Fruit fly (Drosophila melanogaster) whole organism, embryonic: ENCODE results near the gene Nlg4.

Experiments used
- ATbp ChIP-seq: fragments of 200-800 bp; sonication (Bioruptor generic); optimal IDR thresholded peaks from 2 replicates; lab custom pipeline; 2017; ENCODE audit warnings: missing biosample characterization, mild to moderate bottlenecking, missing genetic modification characterization, missing genetic modification reagents
- BtbVII ChIP-seq: fragments of 200-800 bp; sonication (Bioruptor generic); optimal IDR thresholded peaks from 3 replicates; lab custom pipeline; 2017; ENCODE audit warnings: missing biosample characterization, mild to moderate bottlenecking, missing genetic modification characterization
- CG10147 ChIP-seq: fragments of 200-800 bp; sonication (Bioruptor generic); optimal IDR thresholded peaks from 2 replicates; lab custom pipeline; 2019; ENCODE audit warnings: missing biosample characterization, mild to moderate bottlenecking, missing genetic modification characterization, moderate library complexity
- CG11696 ChIP-seq: fragments of 200-800 bp; sonication (Bioruptor generic); IDR thresholded peaks from 2 replicates; pipeline ENCODE4 v1.3.6; 2022; ENCODE audit warnings: missing biosample characterization, missing genetic modification characterization
- CG12219 ChIP-seq: fragments of 200-800 bp; sonication (Bioruptor generic); optimal IDR thresholded peaks from 3 replicates; lab custom pipeline; 2018; ENCODE audit warnings: missing biosample characterization, mild to moderate bottlenecking, missing genetic modification characterization
- CG12236 ChIP-seq: fragments of 200-800 bp; sonication (Bioruptor generic); optimal IDR thresholded peaks from 2 replicates; lab custom pipeline; 2016; ENCODE audit warnings: missing biosample characterization, missing genetic modification characterization
- CG12744 ChIP-seq: fragments of 200-800 bp; sonication (Bioruptor generic); optimal IDR thresholded peaks from 2 replicates; lab custom pipeline; 2016; ENCODE audit warnings: missing biosample characterization, missing genetic modification characterization
- CG15073 ChIP-seq: fragments of 200-800 bp; sonication (Bioruptor generic); optimal IDR thresholded peaks from 2 replicates; lab custom pipeline; 2016; ENCODE audit warnings: missing biosample characterization, missing genetic modification characterization
- CG17568 ChIP-seq: fragments of 200-800 bp; sonication (Bioruptor generic); optimal IDR thresholded peaks from 2 replicates; lab custom pipeline; 2018; ENCODE audit warnings: missing biosample characterization, mild to moderate bottlenecking, missing genetic modification characterization, moderate library complexity
- CG1792 ChIP-seq: fragments of 200-800 bp; sonication (Bioruptor generic); optimal IDR thresholded peaks from 2 replicates; lab custom pipeline; 2016; ENCODE audit warnings: missing biosample characterization, missing genetic modification characterization
- CG31441 ChIP-seq: fragments of 200-800 bp; sonication (Bioruptor generic); IDR thresholded peaks from 2 replicates; pipeline ENCODE4 v1.3.6; 2022; ENCODE audit warnings: missing biosample characterization, missing genetic modification characterization
- CG6791 ChIP-seq: fragments of 200-800 bp; sonication (Bioruptor generic); IDR thresholded peaks from 3 replicates; pipeline ENCODE4 v1.3.6; 2022; ENCODE audit warnings: missing biosample characterization, missing genetic modification characterization; ENCODE audit not compliant: partially characterized antibody
- CG9797 ChIP-seq: fragments of 200-800 bp; sonication (Bioruptor generic); optimal IDR thresholded peaks from 3 replicates; lab custom pipeline; 2018; ENCODE audit warnings: missing biosample characterization, mild to moderate bottlenecking, missing genetic modification characterization
- Camta ChIP-seq: fragments of 200-800 bp; sonication (Bioruptor generic); optimal IDR thresholded peaks from 2 replicates; lab custom pipeline; 2016; ENCODE audit warnings: missing biosample characterization, missing genetic modification characterization
- Dll ChIP-seq: fragments of 200-800 bp; sonication (Bioruptor generic); IDR thresholded peaks from 4 replicates; pipeline ENCODE4 v1.3.6; 2022; ENCODE audit warnings: missing biosample characterization, missing genetic modification characterization; ENCODE audit not compliant: partially characterized antibody
- ERR ChIP-seq: fragments of 200-800 bp; sonication (Bioruptor generic); optimal IDR thresholded peaks from 2 replicates; lab custom pipeline; 2016; ENCODE audit warnings: missing biosample characterization, missing genetic modification characterization
- HLH54F ChIP-seq: fragments of 200-800 bp; sonication (Bioruptor generic); optimal IDR thresholded peaks from 3 replicates; lab custom pipeline; 2016; ENCODE audit warnings: missing biosample characterization, missing genetic modification characterization
- Hmr ChIP-seq: fragments of 200-800 bp; sonication (Bioruptor generic); optimal IDR thresholded peaks from 3 replicates; lab custom pipeline; 2017; ENCODE audit warnings: mild to moderate bottlenecking, missing biosample characterization, missing genetic modification reagents, missing genetic modification characterization
- Jarid2 ChIP-seq: fragments of 200-800 bp; sonication (Bioruptor generic); optimal IDR thresholded peaks from 3 replicates; lab custom pipeline; 2017; ENCODE audit warnings: mild to moderate bottlenecking, missing biosample characterization, missing genetic modification reagents, missing genetic modification characterization
- NFAT ChIP-seq: fragments of 200-800 bp; sonication (Bioruptor generic); IDR thresholded peaks from 2 replicates; pipeline ENCODE4 v1.3.6; 2022; ENCODE audit warnings: missing biosample characterization, missing genetic modification characterization
- Nf-YB ChIP-seq: fragments of 200-800 bp; sonication (Bioruptor generic); optimal IDR thresholded peaks from 3 replicates; lab custom pipeline; 2019; ENCODE audit warnings: missing biosample characterization, mild to moderate bottlenecking, missing genetic modification characterization, moderate library complexity
- NfI ChIP-seq: fragments of 200-800 bp; sonication (Bioruptor generic); optimal IDR thresholded peaks from 3 replicates; lab custom pipeline; 2018; ENCODE audit warnings: missing biosample characterization, mild to moderate bottlenecking, missing genetic modification characterization, moderate library complexity
- Ravus ChIP-seq: fragments of 200-800 bp; sonication (Bioruptor generic); IDR thresholded peaks from 2 replicates; pipeline ENCODE4 v1.3.6; 2022; ENCODE audit warnings: missing biosample characterization, missing genetic modification characterization
- Sox100B ChIP-seq: fragments of 200-800 bp; sonication (Bioruptor generic); optimal IDR thresholded peaks from 3 replicates; lab custom pipeline; 2018; ENCODE audit warnings: missing biosample characterization, mild to moderate bottlenecking, missing genetic modification characterization
- Sox102F ChIP-seq: fragments of 200-800 bp; sonication (Bioruptor generic); optimal IDR thresholded peaks from 2 replicates; lab custom pipeline; 2018; ENCODE audit warnings: missing biosample characterization, mild to moderate bottlenecking, missing genetic modification characterization, moderate library complexity
- Ssrp ChIP-seq: fragments of 200-800 bp; sonication (Bioruptor generic); optimal IDR thresholded peaks from 2 replicates; lab custom pipeline; 2018; ENCODE audit warnings: missing biosample characterization, mild to moderate bottlenecking, missing genetic modification characterization, moderate library complexity
- TFAM ChIP-seq: fragments of 200-800 bp; sonication (Bioruptor generic); optimal IDR thresholded peaks from 2 replicates; lab custom pipeline; 2017; ENCODE audit warnings: missing biosample characterization, missing genetic modification characterization, inconsistent platforms
- Taf1 ChIP-seq: fragments of 200-800 bp; sonication (Bioruptor generic); IDR thresholded peaks from 2 replicates; pipeline ENCODE4 v1.3.6; 2022; ENCODE audit warnings: missing biosample characterization, missing genetic modification characterization
- Xrp1 ChIP-seq: fragments of 200-800 bp; sonication (Bioruptor generic); IDR thresholded peaks from 2 replicates; pipeline ENCODE4 v1.3.6; 2022; ENCODE audit warnings: missing biosample characterization, missing genetic modification characterization
- ab ChIP-seq: fragments of 200-800 bp; sonication (Bioruptor generic); optimal IDR thresholded peaks from 2 replicates; lab custom pipeline; 2016; ENCODE audit warnings: missing biosample characterization, missing genetic modification characterization
- bsh ChIP-seq, 2 experiments: fragments of 200-800 bp; sonication (Bioruptor generic); optimal IDR thresholded peaks; 2 replicates each; lab custom pipeline; 2017 to 2018; ENCODE audit warnings: mild to moderate bottlenecking in 2 of 2, missing biosample characterization in 2 of 2, missing genetic modification characterization in 2 of 2, moderate library complexity in 1 of 2
- cad ChIP-seq: fragments of >200 bp; optimal IDR thresholded peaks from 2 replicates; lab custom pipeline; 2017; ENCODE audit warnings: missing biosample characterization, missing genetic modification characterization
- corto ChIP-seq: fragments of 200-800 bp; sonication (Bioruptor generic); optimal IDR thresholded peaks from 2 replicates; lab custom pipeline; 2016; ENCODE audit warnings: missing biosample characterization, mild to moderate bottlenecking, missing genetic modification characterization, moderate library complexity
- crc ChIP-seq: fragments of 200-800 bp; sonication (Bioruptor generic); optimal IDR thresholded peaks from 2 replicates; lab custom pipeline; 2016; ENCODE audit warnings: missing biosample characterization, missing genetic modification characterization
- croc ChIP-seq: fragments of 200-800 bp; sonication (Bioruptor generic); conservative IDR thresholded peaks from 3 replicates; pipeline ENCODE4 v1.3.6; 2022; ENCODE audit warnings: missing biosample characterization, missing genetic modification characterization
- crp ChIP-seq, 2 experiments: fragments of 200-800 bp; sonication (Bioruptor generic); optimal IDR thresholded peaks; 2 replicates in 1 of 2; 3 replicates in 1 of 2; lab custom pipeline; 2017; ENCODE audit warnings: missing biosample characterization in 2 of 2, missing genetic modification characterization in 2 of 2, mild to moderate bottlenecking in 1 of 2, moderate library complexity in 1 of 2
- dan ChIP-seq: fragments of 200-800 bp; sonication (Bioruptor generic); IDR thresholded peaks from 2 replicates; pipeline ENCODE4 v1.3.6; 2022; ENCODE audit warnings: missing biosample characterization, missing genetic modification characterization
- ftz-f1 ChIP-seq: fragments of 200-800 bp; sonication (Bioruptor generic); optimal IDR thresholded peaks from 2 replicates; lab custom pipeline; 2016; ENCODE audit warnings: missing biosample characterization, missing genetic modification characterization
- hbn ChIP-seq: fragments of 200-800 bp; sonication (Bioruptor generic); IDR thresholded peaks from 2 replicates; pipeline ENCODE4 v1.3.6; 2022; ENCODE audit warnings: missing biosample characterization, missing genetic modification characterization; ENCODE audit not compliant: partially characterized antibody
- jing ChIP-seq: fragments of 200-800 bp; sonication (Bioruptor generic); optimal IDR thresholded peaks from 2 replicates; lab custom pipeline; 2018; ENCODE audit warnings: missing biosample characterization, mild to moderate bottlenecking, missing genetic modification characterization
- lbe ChIP-seq: fragments of 200-800 bp; sonication (Bioruptor generic); optimal IDR thresholded peaks from 2 replicates; lab custom pipeline; 2016; ENCODE audit warnings: missing biosample characterization, mild to moderate bottlenecking, missing genetic modification characterization
- odd ChIP-seq: fragments of 200-800 bp; sonication (Bioruptor generic); optimal IDR thresholded peaks from 2 replicates; lab custom pipeline; 2017; ENCODE audit warnings: missing biosample characterization, mild to moderate bottlenecking, missing genetic modification characterization
- p53 ChIP-seq: fragments of 200-800 bp; sonication (Bioruptor generic); optimal IDR thresholded peaks from 2 replicates; lab custom pipeline; 2016; ENCODE audit warnings: missing biosample characterization, missing genetic modification characterization
- repo ChIP-seq: fragments of 200-800 bp; sonication (Bioruptor generic); optimal IDR thresholded peaks from 2 replicates; lab custom pipeline; 2016; ENCODE audit warnings: missing biosample characterization, missing genetic modification characterization
- tap ChIP-seq: fragments of 200-800 bp; optimal IDR thresholded peaks from 3 replicates; lab custom pipeline; 2019; ENCODE audit warnings: missing biosample characterization, mild to moderate bottlenecking, missing genetic modification characterization, moderate library complexity
- tgo ChIP-seq: fragments of 200-800 bp; sonication (Bioruptor generic); IDR thresholded peaks from 3 replicates; pipeline ENCODE4 v1.3.6; 2022; ENCODE audit warnings: missing biosample characterization, missing genetic modification characterization
- tin ChIP-seq: fragments of 200-800 bp; sonication (Bioruptor generic); optimal IDR thresholded peaks from 3 replicates; lab custom pipeline; 2016; ENCODE audit warnings: missing biosample characterization, missing genetic modification characterization
- wek ChIP-seq: fragments of 200-800 bp; sonication (Bioruptor generic); optimal IDR thresholded peaks from 3 replicates; lab custom pipeline; 2018; ENCODE audit warnings: missing biosample characterization, mild to moderate bottlenecking, missing genetic modification characterization, moderate library complexity
- zfh1 ChIP-seq: fragments of 200-800 bp; sonication (Bioruptor generic); IDR thresholded peaks from 3 replicates; pipeline ENCODE4 v1.3.6; 2022; ENCODE audit warnings: missing biosample characterization, missing genetic modification characterization

Nlg4 gene

DNA sequence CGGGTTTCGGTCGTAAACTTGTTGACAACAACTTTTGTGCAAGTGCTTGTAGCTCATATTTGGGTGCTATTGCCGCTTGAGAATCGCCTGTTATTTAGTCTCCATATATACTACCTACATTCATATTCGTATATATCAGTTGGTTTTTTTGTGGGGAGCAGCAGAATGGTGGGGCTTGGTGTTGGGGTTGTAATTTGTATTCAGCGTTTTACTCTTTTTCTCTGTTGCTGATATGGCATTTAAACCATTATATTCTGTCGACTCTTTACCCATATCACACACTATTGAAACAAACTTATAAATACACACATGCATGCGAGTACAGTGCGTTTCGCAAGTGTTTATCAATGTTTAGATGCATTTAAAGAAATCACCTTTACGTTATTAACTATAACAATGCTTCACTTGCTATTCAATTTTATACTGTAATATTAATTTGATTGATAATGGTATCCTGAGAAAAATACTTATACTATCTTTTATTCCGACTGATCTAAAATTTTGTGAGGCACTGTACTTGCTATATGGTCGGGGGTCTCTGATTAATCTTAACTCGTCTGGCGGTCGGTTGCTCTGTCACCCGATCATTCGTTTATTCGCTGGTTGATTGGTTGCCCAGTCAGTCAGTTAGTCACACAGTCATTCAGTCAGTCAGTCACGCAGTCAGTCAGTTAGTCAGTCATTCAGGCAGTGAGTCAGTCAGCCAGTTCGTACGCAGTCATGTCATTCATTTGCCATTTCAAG lies 56.8 kb downstream of the Nlg4 start (continued):
- TF ChIP-seq crp (GFP tag; optimal IDR thresholded peaks at IDR 0.05; lab: Kevin White, UChicago) (peak in 1 of 2 experiments; percentile 25), CG10147 (GFP tag; lab: Kevin White, UChicago) (peak; percentile 85), tgo (GFP tag; lab: Robert Waterston, UW) (peak; percentile 86), hbn (GFP tag; lab: Robert Waterston, UW) (no peak), wek (GFP tag; lab: Kevin White, UChicago) (peak; percentile 35), CG1792 (peak; percentile 58), NfI (peak; percentile 82), CG17568 (GFP tag; lab: Kevin White, UChicago) (peak; percentile 83), Ravus (peak; percentile 47; the same call in 1 of the 2 replicates), Dll (GFP tag; lab: Robert Waterston, UW) (no peak), p53 (GFP tag; lab: Kevin White, UChicago) (peak; percentile 34), tap (tag; lab: Kevin White, UChicago) (peak; percentile 89), CG11696 (GFP tag; lab: Robert Waterston, UW) (peak; percentile 67; the same call in 1 of the 2 replicates), Jarid2 (GFP tag; lab: Kevin White, UChicago) (peak; percentile 54), Hmr (peak; percentile 95), jing (GFP tag; lab: Kevin White, UChicago) (peak; percentile 52), HLH54F (peak; percentile 73), bsh (GFP tag; optimal IDR thresholded peaks at IDR 0.05; lab: Kevin White, UChicago) (peak; percentile 71 to 86), BtbVII (GFP tag; lab: Kevin White, UChicago) (peak; percentile 87), CG15073 (GFP tag; lab: Kevin White, UChicago) (no peak), croc (peak; percentile 46; the same call in 2 of the 3 replicates), ab (no peak), ERR (GFP tag; lab: Kevin White, UChicago) (peak; percentile 46), tin (GFP tag; lab: Kevin White, UChicago) (peak; percentile 41), cad (no peak), Xrp1 (peak; percentile 83), crc (GFP tag; lab: Kevin White, UChicago) (peak; percentile 55), dan (GFP tag; lab: Robert Waterston, UW) (no peak), ATbp (GFP tag; lab: Kevin White, UChicago) (peak; percentile 71), odd (GFP tag; lab: Kevin White, UChicago) (peak; percentile 57), corto (GFP tag; lab: Kevin White, UChicago) (peak; percentile 69), lbe (peak; percentile 83), repo (GFP tag; lab: Kevin White, UChicago) (no peak), CG12219 (GFP tag; lab: Kevin White, UChicago) (peak; percentile 88), Sox102F (peak; percentile 87), CG9797 (GFP tag; lab: Kevin White, UChicago) (no peak), TFAM (GFP tag; lab: Kevin White, UChicago) (no peak), NFAT (GFP tag; lab: Robert Waterston, UW) (peak; percentile 81), Camta (peak; percentile 63), Sox100B (GFP tag; lab: Kevin White, UChicago) (peak; percentile 78), CG31441 (peak; percentile 87), CG6791 (GFP tag; lab: Robert Waterston, UW) (no peak), CG12744 (GFP tag; lab: Kevin White, UChicago) (peak; percentile 44), Ssrp (tag; lab: Kevin White, UChicago) (peak; percentile 73), zfh1 (peak; percentile 76), Nf-YB (GFP tag; lab: Kevin White, UChicago) (peak; percentile 68), ftz-f1 (GFP tag; lab: Kevin White, UChicago) (no peak), CG12236 (GFP tag; lab: Kevin White, UChicago) (peak; percentile 5), Taf1 (GFP tag; lab: Robert Waterston, UW) (peak; percentile 88)
